Worm (Caenorhabditis elegans) whole organism, L4/young adult: ENCODE results near the gene mrpl-40.

Source experiments
- W03F9.2 ChIP-seq: fragments of 150-350 bp; optimal IDR thresholded peaks from 2 replicates; lab custom pipeline; 2014; ENCODE audit warnings: missing biosample characterization, missing genetic modification characterization
- dao-5 ChIP-seq: sonication (generic microtip); optimal IDR thresholded peaks from 2 replicates; lab custom pipeline; 2016; ENCODE audit warnings: missing genotype, missing genetic modification characterization, moderate library complexity, missing compliant biosample characterization
- him-1 ChIP-seq: sonication (generic microtip); optimal IDR thresholded peaks from 2 replicates; lab custom pipeline; 2016; ENCODE audit warnings: missing genotype, missing genetic modification reagents, missing genetic modification characterization, missing compliant biosample characterization

ce11 chrIII:65626-65937, 21.8 kb upstream of the mrpl-40 start:
- TF ChIP-seq W03F9.2 (tag; lab: Kevin White, UChicago) = no peak
- TF ChIP-seq him-1 (tag; lab: Kevin White, UChicago) = no peak
- no peak for TF ChIP-seq dao-5 (tag; lab: Kevin White, UChicago)
